Fruit fly (Drosophila melanogaster) S2 (cell line): ENCODE measurements around the gene Pp1-13C.

Experiments
- CG8478 ChIP-seq: fragments of >200 bp; optimal IDR thresholded peaks from 2 replicates; lab custom pipeline; 2018
- CTCF ChIP-seq, 2 experiments: fragments of >200 bp; optimal IDR thresholded peaks; 2 replicates each; lab custom pipeline; 2018

DNA sequence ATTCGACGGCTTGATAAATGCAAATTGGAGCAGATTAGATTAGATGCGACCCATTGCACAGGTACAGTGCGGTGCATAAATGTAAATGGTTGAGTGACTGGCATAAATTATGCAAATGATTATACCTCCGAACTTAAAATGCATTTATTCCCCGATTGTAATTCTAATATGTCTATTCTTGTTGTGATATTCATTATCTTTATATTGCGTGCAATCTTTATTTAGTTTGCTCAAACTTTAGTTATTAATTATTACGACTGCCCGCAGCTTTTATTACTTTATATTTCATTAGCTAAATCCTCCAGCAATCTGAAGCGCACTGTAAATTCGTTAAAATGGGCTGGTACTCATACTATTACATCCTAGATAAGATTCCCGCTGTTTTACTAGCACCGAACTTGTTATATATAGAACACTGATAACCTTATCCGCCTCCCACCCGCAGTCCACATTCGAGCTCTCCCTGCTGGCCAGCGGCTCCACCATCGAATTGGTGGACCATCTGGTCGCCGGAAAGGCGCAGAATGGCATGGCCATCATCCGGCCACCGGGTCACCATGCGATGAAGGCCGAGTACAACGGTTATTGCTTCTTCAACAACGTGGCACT is 24.9 kb downstream of the Pp1-13C start:
- TF ChIP-seq CTCF (optimal IDR thresholded peaks at IDR 0.05; lab: Kevin White, UChicago) (no peak), CG8478 (lab: Kevin White, UChicago) (no peak)
